Worm (Caenorhabditis elegans): Measurements from ENCODE around the gene trap-3.

trap-3 gene

ce11 chrIV:2388949-2389495, at the start of gene trap-3 (continued):
- TF ChIP-seq snpc-4 (tag; optimal IDR thresholded peaks at IDR 0.05): peak; percentile 11
- TF ChIP-seq ama-1 (optimal IDR thresholded peaks at IDR 0.05): peak; percentile 2
- peak; percentile 89 for TF ChIP-seq nhr-77 (tag; optimal IDR thresholded peaks at IDR 0.05)
- peak; percentile 89 for TF ChIP-seq F37D6.2 (tag; optimal IDR thresholded peaks at IDR 0.05)
- TF ChIP-seq pqm-1 (tag; optimal IDR thresholded peaks at IDR 0.05): peak; percentile 1
- peak; percentile 94 for TF ChIP-seq T20F7.1 (GFP tag; optimal IDR thresholded peaks at IDR 0.05)

ce11 chrIV:2348862-2349321, 40.4 kb upstream of the trap-3 start, which contains the start of the genes ppgn-1 and tftc-1:
Gene ppgn-1, minus strand, starts transcription at chrIV:2348912.
Gene tftc-1, plus strand, starts transcription at chrIV:2349271.
- no peak for TF ChIP-seq aly-2 (tag; optimal IDR thresholded peaks at IDR 0.05)
- TF ChIP-seq nhr-25 (tag; optimal IDR thresholded peaks at IDR 0.05; ENCODE audit: borderline replicate concordance, insufficient read depth): no peak
- TF ChIP-seq attf-4 (tag; optimal IDR thresholded peaks at IDR 0.05): no peak
- TF ChIP-seq Y75B8A.6 (GFP tag; IDR thresholded peaks at IDR 0.05): no peak
- no peak for TF ChIP-seq ceh-32 (tag; optimal IDR thresholded peaks at IDR 0.05; ENCODE audit: poor library complexity)
- TF ChIP-seq mep-1 (tag; optimal IDR thresholded peaks at IDR 0.05): peak; percentile 62
- no peak for TF ChIP-seq ZK337.2 (GFP tag; IDR thresholded peaks at IDR 0.05)
- no peak for TF ChIP-seq F44E2.7 (GFP tag; IDR thresholded peaks at IDR 0.05)
- no peak for TF ChIP-seq daf-19 (GFP tag; conservative IDR thresholded peaks at IDR 0.05)
- peak; percentile 68 for TF ChIP-seq dpl-1 (GFP tag; optimal IDR thresholded peaks at IDR 0.05)
- TF ChIP-seq gei-8 (GFP tag; optimal IDR thresholded peaks at IDR 0.05): no peak
- TF ChIP-seq snpc-1.2 (GFP tag; IDR thresholded peaks at IDR 0.05): no peak
- TF ChIP-seq aha-1 (tag): no peak
- TF ChIP-seq rbr-2 (tag; optimal IDR thresholded peaks at IDR 0.05): no peak
- no peak for TF ChIP-seq dmd-6 (GFP tag; IDR thresholded peaks at IDR 0.05)
- no peak for TF ChIP-seq lin-1 (GFP tag; IDR thresholded peaks at IDR 0.05)
- TF ChIP-seq lin-38 (GFP tag; IDR thresholded peaks at IDR 0.05): peak; percentile 72
- no peak for TF ChIP-seq mes-2 (tag; optimal IDR thresholded peaks at IDR 0.05; ENCODE audit: poor library complexity, severe bottlenecking)
- TF ChIP-seq hif-1 (tag; optimal IDR thresholded peaks at IDR 0.05): no peak
- peak; percentile 43 for TF ChIP-seq duxl-1 (tag; optimal IDR thresholded peaks at IDR 0.05; ENCODE audit: poor library complexity)
- TF ChIP-seq madf-5 (GFP tag; IDR thresholded peaks at IDR 0.05): no peak
- no peak for TF ChIP-seq lin-39 (tag; optimal IDR thresholded peaks at IDR 0.05)
- peak; percentile 5 for TF ChIP-seq spr-1 (tag; optimal IDR thresholded peaks at IDR 0.05)
- no peak for TF ChIP-seq tra-1 (GFP tag; IDR thresholded peaks at IDR 0.05)
- TF ChIP-seq zip-11 (GFP tag; IDR thresholded peaks at IDR 0.05): no peak
- no peak for TF ChIP-seq mdl-1 (tag; optimal IDR thresholded peaks at IDR 0.05)
- TF ChIP-seq zfp-2 (tag; optimal IDR thresholded peaks at IDR 0.05): no peak
- peak; percentile 51 for TF ChIP-seq dve-1 (tag; optimal IDR thresholded peaks at IDR 0.05; ENCODE audit: insufficient read depth)
- TF ChIP-seq hlh-30 (tag; optimal IDR thresholded peaks at IDR 0.05; ENCODE audit: insufficient read depth): no peak
- no peak for TF ChIP-seq ces-1 (GFP tag; optimal IDR thresholded peaks at IDR 0.05)
- TF ChIP-seq daf-16 (GFP tag; optimal IDR thresholded peaks at IDR 0.05): peak in 1 of 2 experiments; percentile 5
- no peak for TF ChIP-seq daf-16 (tag; optimal IDR thresholded peaks at IDR 0.05)
- TF ChIP-seq zip-2 (tag; optimal IDR thresholded peaks at IDR 0.05): no peak
- no peak for TF ChIP-seq zag-1 (tag; optimal IDR thresholded peaks at IDR 0.05)
- no peak for TF ChIP-seq nhr-10 (tag; optimal IDR thresholded peaks at IDR 0.05)
- TF ChIP-seq nhr-102 (tag; optimal IDR thresholded peaks at IDR 0.05): peak; percentile 33
- no peak for TF ChIP-seq nhr-42 (GFP tag; IDR thresholded peaks at IDR 0.05)
- TF ChIP-seq D1046.2 (GFP tag; IDR thresholded peaks at IDR 0.05): no peak
- TF ChIP-seq nhr-6 (tag; optimal IDR thresholded peaks at IDR 0.05): no peak
- TF ChIP-seq T26A8.4 (GFP tag; IDR thresholded peaks at IDR 0.05): no peak
- TF ChIP-seq lsy-2 (tag; optimal IDR thresholded peaks at IDR 0.05): peak in 1 of 2 experiments; percentile 86
- TF ChIP-seq fkh-10 (GFP tag; optimal IDR thresholded peaks at IDR 0.05): peak; percentile 20
